Worm (Caenorhabditis elegans) whole organism, L3 larva: ENCODE data around the gene ceph-41.

ENCODE experiments used
- R02D3.7 ChIP-seq: fragments of 150-350 bp; optimal IDR thresholded peaks from 2 replicates; lab custom pipeline; 2014; ENCODE audit warnings: missing biosample characterization, missing genetic modification characterization
- ama-1 ChIP-seq: fragments of 150-350 bp; optimal IDR thresholded peaks from 2 replicates; lab custom pipeline; 2018
- ceh-9 ChIP-seq: sonication (generic microtip); optimal IDR thresholded peaks from 2 replicates; lab custom pipeline; 2018; ENCODE audit warnings: missing biosample characterization, missing genetic modification characterization
- elt-1 ChIP-seq: fragments of 150-350 bp; optimal IDR thresholded peaks from 2 replicates; lab custom pipeline; 2014; ENCODE audit warnings: missing biosample characterization, missing genetic modification characterization
- fkh-10 ChIP-seq: sonication (generic microtip); optimal IDR thresholded peaks from 2 replicates; lab custom pipeline; 2017; ENCODE audit warnings: missing biosample characterization, missing genetic modification reagents, missing genetic modification characterization
- lin-39 ChIP-seq: fragments of 150-350 bp; optimal IDR thresholded peaks from 2 replicates; lab custom pipeline; 2018; ENCODE audit warnings: missing biosample characterization, missing genetic modification reagents, missing genetic modification characterization
- nhr-237 ChIP-seq: fragments of 150-350 bp; optimal IDR thresholded peaks from 2 replicates; lab custom pipeline; 2014; ENCODE audit warnings: missing biosample characterization, missing genetic modification characterization
- nhr-67 ChIP-seq: fragments of 150-350 bp; optimal IDR thresholded peaks from 2 replicates; lab custom pipeline; 2014; ENCODE audit warnings: missing biosample characterization, missing genetic modification characterization
- nhr-76 ChIP-seq: fragments of 150-350 bp; sonication (generic microtip); optimal IDR thresholded peaks from 5 replicates; lab custom pipeline; 2014; ENCODE audit warnings: missing biosample characterization, missing genetic modification characterization
- nhr-77 ChIP-seq: fragments of 150-350 bp; optimal IDR thresholded peaks from 2 replicates; lab custom pipeline; 2014; ENCODE audit warnings: missing biosample characterization, missing genetic modification characterization
- pha-4 ChIP-seq: fragments of 150-350 bp; optimal IDR thresholded peaks from 2 replicates; lab custom pipeline; 2014; ENCODE audit warnings: missing biosample characterization, missing genetic modification reagents, missing genetic modification characterization
- tbx-2 ChIP-seq: sonication (generic microtip); optimal IDR thresholded peaks from 2 replicates; lab custom pipeline; 2016; ENCODE audit warnings: mild to moderate bottlenecking, missing genetic modification characterization, missing compliant biosample characterization
- unc-62 ChIP-seq: fragments of 150-350 bp; sonication (generic microtip); optimal IDR thresholded peaks from 4 replicates; lab custom pipeline; 2014; ENCODE audit warnings: missing biosample characterization, missing genetic modification reagents, missing genetic modification characterization
- ztf-11 ChIP-seq: fragments of 150-350 bp; optimal IDR thresholded peaks from 2 replicates; lab custom pipeline; 2014; ENCODE audit warnings: missing biosample characterization, missing genetic modification characterization

- TF ChIP-seq tbx-2 (tag; lab: Kevin White, UChicago) (no peak), ama-1 (no peak), elt-1 (tag; lab: Kevin White, UChicago) (no peak), fkh-10 (no peak), lin-39 (tag; lab: Kevin White, UChicago) (no peak), nhr-77 (no peak), nhr-76 (tag; lab: Kevin White, UChicago) (no peak), pha-4 (tag; lab: Kevin White, UChicago) (no peak), nhr-237 (no peak), nhr-67 (tag; lab: Kevin White, UChicago) (no peak), ceh-9 (tag; lab: Kevin White, UChicago) (no peak), ztf-11 (tag; lab: Kevin White, UChicago) (no peak), R02D3.7 (no peak), unc-62 (GFP tag; lab: Kevin White, UChicago) (no peak)
Observed at ce11 chrIV:8142735-8143550, 15.9 kb downstream of the ceph-41 start, which contains the start of gene pmk-2.
